Fruit fly (Drosophila melanogaster): ENCODE data around the gene daed.
A peak's percentile ranks its signal among the peaks of the same experiment; 100 is the strongest.

daed gene

dm6 chr2L:2236722-2237121 lies 20.6 kb upstream of the daed start, which contains the start of gene Sec24CD:
TSS of gene Sec24CD (minus strand) at chr2L:2236844.
- TF ChIP-seq sisA (GFP tag; IDR thresholded peaks at IDR 0.05) (no peak), tup (GFP tag; optimal IDR thresholded peaks at IDR 0.05) (no peak), CG13775 (GFP tag; optimal IDR thresholded peaks at IDR 0.05) (no peak), row (GFP tag; IDR thresholded peaks at IDR 0.05) (peak; percentile 80), hb (GFP tag; IDR thresholded peaks at IDR 0.05; ENCODE audit: partially characterized antibody) (peak; percentile 93), CG3995 (GFP tag; optimal IDR thresholded peaks at IDR 0.05) (no peak), HmgD (GFP tag; optimal IDR thresholded peaks at IDR 0.05) (no peak), pan (optimal IDR thresholded peaks at IDR 0.05) (no peak), pan (GFP tag; optimal IDR thresholded peaks at IDR 0.05 in 1 of 2, IDR thresholded peaks at IDR 0.05 in 1 of 2) (no peak), CG15514 (GFP tag; optimal IDR thresholded peaks at IDR 0.05) (peak; percentile 74), Jarid2 (GFP tag; optimal IDR thresholded peaks at IDR 0.05) (no peak), Spps (tag; optimal IDR thresholded peaks at IDR 0.05) (no peak), mam (GFP tag; optimal IDR thresholded peaks at IDR 0.05) (no peak), seq (GFP tag; IDR thresholded peaks at IDR 0.05) (no peak), CG10431 (GFP tag; optimal IDR thresholded peaks at IDR 0.05) (no peak), CG17829 (tag; optimal IDR thresholded peaks at IDR 0.05) (peak; percentile 33), Lhr (GFP tag; optimal IDR thresholded peaks at IDR 0.05) (no peak), CG14050 (GFP tag; IDR thresholded peaks at IDR 0.05) (no peak), CG10654 (GFP tag; optimal IDR thresholded peaks at IDR 0.05) (no peak), CG11456 (GFP tag; IDR thresholded peaks at IDR 0.05) (no peak), CG5245 (GFP tag; optimal IDR thresholded peaks at IDR 0.05) (no peak), CG3281 (GFP tag; optimal IDR thresholded peaks at IDR 0.05) (no peak), jing (GFP tag; optimal IDR thresholded peaks at IDR 0.05) (no peak), CG11504 (tag; optimal IDR thresholded peaks at IDR 0.05) (no peak), crc (GFP tag; optimal IDR thresholded peaks at IDR 0.05) (no peak), Atf6 (GFP tag; IDR thresholded peaks at IDR 0.05) (no peak), CG1024 (GFP tag; IDR thresholded peaks at IDR 0.05) (no peak), CG10147 (GFP tag; optimal IDR thresholded peaks at IDR 0.05) (no peak), CG6854 (GFP tag; optimal IDR thresholded peaks at IDR 0.05) (no peak), CG16863 (GFP tag; optimal IDR thresholded peaks at IDR 0.05) (no peak), gro (GFP tag; optimal IDR thresholded peaks at IDR 0.05) (no peak), CG18262 (tag; optimal IDR thresholded peaks at IDR 0.05) (no peak), CG34376 (GFP tag; optimal IDR thresholded peaks at IDR 0.05) (peak; percentile 35), CG5180 (GFP tag; optimal IDR thresholded peaks at IDR 0.05) (no peak), CG11560 (tag; IDR thresholded peaks at IDR 0.05) (peak; percentile 98), bsh (GFP tag; optimal IDR thresholded peaks at IDR 0.05) (no peak), CG7963 (GFP tag; IDR thresholded peaks at IDR 0.05; ENCODE audit: partially characterized antibody) (peak; percentile 95), Nf-YB (GFP tag; optimal IDR thresholded peaks at IDR 0.05) (no peak), eyg (GFP tag; optimal IDR thresholded peaks at IDR 0.05) (no peak), amos (GFP tag; IDR thresholded peaks at IDR 0.05; ENCODE audit: partially characterized antibody) (peak; percentile 84; the same call in 1 of the 2 replicates), dmrt99B (tag; optimal IDR thresholded peaks at IDR 0.05) (no peak), vvl (GFP tag; IDR thresholded peaks at IDR 0.05) (peak; percentile 38; the same call in 1 of the 2 replicates), CG42726 (GFP tag; IDR thresholded peaks at IDR 0.05; ENCODE audit: partially characterized antibody) (peak; percentile 57; the same call in 1 of the 2 replicates), Pdp1 (GFP tag; optimal IDR thresholded peaks at IDR 0.05) (no peak), PHDP (tag; optimal IDR thresholded peaks at IDR 0.05) (peak; percentile 45), h (optimal IDR thresholded peaks at IDR 0.05) (no peak), TFAM (GFP tag; optimal IDR thresholded peaks at IDR 0.05) (no peak), cwo (GFP tag; optimal IDR thresholded peaks at IDR 0.05) (no peak), inv (GFP tag; IDR thresholded peaks at IDR 0.05; ENCODE audit: partially characterized antibody) (peak; percentile 66), CG33213 (GFP tag; optimal IDR thresholded peaks at IDR 0.05) (peak; percentile 0), CG7745 (tag; optimal IDR thresholded peaks at IDR 0.05) (no peak)
